Worm (Caenorhabditis elegans) whole organism, L2 larva: ENCODE data around the gene F16B12.1.

ENCODE experiments used
- C34F6.9 ChIP-seq: fragments of 150-350 bp; optimal IDR thresholded peaks from 2 replicates; lab custom pipeline; 2014; ENCODE audit warnings: missing biosample characterization, missing genetic modification characterization
- F13H6.1 ChIP-seq: sonication (generic microtip); optimal IDR thresholded peaks from 2 replicates; lab custom pipeline; 2016; ENCODE audit warnings: missing genetic modification characterization, missing compliant biosample characterization
- ZK546.5 ChIP-seq: sonication (generic microtip); optimal IDR thresholded peaks from 2 replicates; lab custom pipeline; 2017; ENCODE audit warnings: missing biosample characterization, missing genetic modification characterization
- alr-1 ChIP-seq: fragments of 150-350 bp; optimal IDR thresholded peaks from 2 replicates; lab custom pipeline; 2014; ENCODE audit warnings: missing biosample characterization, missing genetic modification characterization
- aly-2 ChIP-seq: fragments of 150-350 bp; optimal IDR thresholded peaks from 2 replicates; lab custom pipeline; 2014; ENCODE audit warnings: missing biosample characterization, missing genetic modification characterization
- blmp-1 ChIP-seq: sonication (generic microtip); optimal IDR thresholded peaks from 2 replicates; lab custom pipeline; 2017; ENCODE audit warnings: missing genetic modification characterization, mild to moderate bottlenecking, missing compliant biosample characterization, antibody characterized with exemption, moderate library complexity; ENCODE audit not compliant: insufficient read depth
- ceh-16 ChIP-seq: fragments of 150-350 bp; optimal IDR thresholded peaks from 2 replicates; lab custom pipeline; 2014; ENCODE audit warnings: missing biosample characterization, missing genetic modification characterization
- ceh-82 ChIP-seq: fragments of 150-350 bp; optimal IDR thresholded peaks from 2 replicates; lab custom pipeline; 2014; ENCODE audit warnings: missing biosample characterization, missing genetic modification characterization
- crh-2 ChIP-seq: sonication (generic microtip); optimal IDR thresholded peaks from 2 replicates; lab custom pipeline; 2017; ENCODE audit warnings: missing biosample characterization, missing genetic modification characterization
- dmd-4 ChIP-seq: sonication (generic microtip); optimal IDR thresholded peaks from 2 replicates; lab custom pipeline; 2017; ENCODE audit warnings: missing biosample characterization, missing genetic modification characterization
- egl-27 ChIP-seq: sonication (generic microtip); optimal IDR thresholded peaks from 3 replicates; lab custom pipeline; 2017; ENCODE audit warnings: missing biosample characterization, missing genetic modification reagents, missing genetic modification characterization
- elt-1 ChIP-seq: fragments of 150-350 bp; optimal IDR thresholded peaks from 2 replicates; lab custom pipeline; 2014; ENCODE audit warnings: missing biosample characterization, missing genetic modification characterization
- elt-3 ChIP-seq: sonication (generic microtip); optimal IDR thresholded peaks from 2 replicates; lab custom pipeline; 2017; ENCODE audit warnings: missing biosample characterization, missing genetic modification characterization
- fos-1 ChIP-seq: fragments of 150-350 bp; optimal IDR thresholded peaks from 2 replicates; lab custom pipeline; 2014; ENCODE audit warnings: missing biosample characterization, missing genetic modification characterization
- gmeb-1 ChIP-seq: fragments of 150-350 bp; optimal IDR thresholded peaks from 2 replicates; lab custom pipeline; 2014; ENCODE audit warnings: missing biosample characterization, missing genetic modification characterization
- lin-11 ChIP-seq: fragments of 150-350 bp; sonication (generic microtip); optimal IDR thresholded peaks from 2 replicates; lab custom pipeline; 2014; ENCODE audit warnings: missing biosample characterization, missing genetic modification characterization, inconsistent platforms, mixed read lengths
- lin-13 ChIP-seq: fragments of 150-350 bp; optimal IDR thresholded peaks from 2 replicates; lab custom pipeline; 2014; ENCODE audit warnings: missing biosample characterization, missing genetic modification reagents, missing genetic modification characterization
- lin-39 ChIP-seq: fragments of 150-350 bp; optimal IDR thresholded peaks from 2 replicates; lab custom pipeline; 2014; ENCODE audit warnings: missing biosample characterization, missing genetic modification reagents, missing genetic modification characterization
- lsy-2 ChIP-seq, 2 experiments: fragments of 150-350 bp in 1 of 2; sonication (generic microtip) in 1 of 2; optimal IDR thresholded peaks; 2 replicates each; lab custom pipeline; 2014 to 2017; ENCODE audit warnings: missing biosample characterization in 2 of 2, missing genetic modification characterization in 2 of 2
- mab-5 ChIP-seq: fragments of 150-350 bp; optimal IDR thresholded peaks from 2 replicates; lab custom pipeline; 2014; ENCODE audit warnings: missing biosample characterization, missing genetic modification characterization
- mbf-1 ChIP-seq: sonication (generic microtip); optimal IDR thresholded peaks from 2 replicates; lab custom pipeline; 2017; ENCODE audit warnings: missing biosample characterization, missing genetic modification characterization
- mdl-1 ChIP-seq, 2 experiments: fragments of 150-350 bp in 1 of 2; sonication (generic microtip) in 1 of 2; optimal IDR thresholded peaks; 2 replicates each; lab custom pipeline; 2017; ENCODE audit warnings: missing biosample characterization in 2 of 2, missing genetic modification characterization in 2 of 2
- nhr-10 ChIP-seq: sonication (generic microtip); optimal IDR thresholded peaks from 2 replicates; lab custom pipeline; 2017; ENCODE audit warnings: missing biosample characterization, missing genetic modification characterization
- nhr-129 ChIP-seq: fragments of 150-350 bp; optimal IDR thresholded peaks from 2 replicates; lab custom pipeline; 2014; ENCODE audit warnings: missing biosample characterization, missing genetic modification characterization
- nhr-21 ChIP-seq: fragments of 150-350 bp; optimal IDR thresholded peaks from 2 replicates; lab custom pipeline; 2014; ENCODE audit warnings: missing biosample characterization, missing genetic modification characterization
- nhr-23 ChIP-seq: fragments of 150-350 bp; optimal IDR thresholded peaks from 2 replicates; lab custom pipeline; 2014; ENCODE audit warnings: missing biosample characterization, missing genetic modification reagents, missing genetic modification characterization
- nhr-237 ChIP-seq: fragments of 150-350 bp; optimal IDR thresholded peaks from 2 replicates; lab custom pipeline; 2014; ENCODE audit warnings: missing biosample characterization, missing genetic modification characterization
- nhr-25 ChIP-seq: fragments of 150-350 bp; sonication (generic microtip); optimal IDR thresholded peaks from 3 replicates; lab custom pipeline; 2014; ENCODE audit warnings: missing biosample characterization, missing genetic modification characterization
- nhr-6 ChIP-seq: fragments of 150-350 bp; optimal IDR thresholded peaks from 2 replicates; lab custom pipeline; 2014; ENCODE audit warnings: missing biosample characterization, missing genetic modification characterization
- nhr-77 ChIP-seq: fragments of 150-350 bp; optimal IDR thresholded peaks from 2 replicates; lab custom pipeline; 2014; ENCODE audit warnings: missing biosample characterization, missing genetic modification characterization
- peb-1 ChIP-seq: fragments of 150-350 bp; optimal IDR thresholded peaks from 2 replicates; lab custom pipeline; 2014; ENCODE audit warnings: missing biosample characterization, missing genetic modification characterization
- sem-4 ChIP-seq: fragments of 150-350 bp; optimal IDR thresholded peaks from 2 replicates; lab custom pipeline; 2014; ENCODE audit warnings: missing biosample characterization, missing genetic modification reagents, missing genetic modification characterization
- skn-1 ChIP-seq: sonication (generic microtip); optimal IDR thresholded peaks from 2 replicates; lab custom pipeline; 2017; ENCODE audit warnings: missing biosample characterization, missing genetic modification characterization
- sma-3 ChIP-seq: sonication (generic microtip); optimal IDR thresholded peaks from 2 replicates; lab custom pipeline; 2016; ENCODE audit warnings: missing genetic modification reagents, missing genetic modification characterization, missing compliant biosample characterization
- sma-9 ChIP-seq, 2 experiments: fragments of 150-350 bp in 1 of 2; sonication (generic microtip) in 1 of 2; optimal IDR thresholded peaks; 2 replicates each; lab custom pipeline; 2014 to 2016; ENCODE audit warnings: missing genetic modification characterization in 2 of 2, mild to moderate bottlenecking in 1 of 2, missing biosample characterization in 1 of 2, missing compliant biosample characterization in 1 of 2, missing genetic modification reagents in 1 of 2, moderate library complexity in 1 of 2
- snpc-4 ChIP-seq: fragments of 150-350 bp; optimal IDR thresholded peaks from 2 replicates; lab custom pipeline; 2014; ENCODE audit warnings: missing biosample characterization, missing genetic modification characterization
- unc-39 ChIP-seq: fragments of 150-350 bp; optimal IDR thresholded peaks from 2 replicates; lab custom pipeline; 2014; ENCODE audit warnings: missing biosample characterization, missing genetic modification characterization
- unc-55 ChIP-seq: fragments of 150-350 bp; sonication (generic microtip); optimal IDR thresholded peaks from 3 replicates; lab custom pipeline; 2014; ENCODE audit warnings: missing biosample characterization, missing genetic modification reagents, missing genetic modification characterization
- zag-1 ChIP-seq: fragments of 150-350 bp; optimal IDR thresholded peaks from 2 replicates; lab custom pipeline; 2014; ENCODE audit warnings: missing biosample characterization, missing genetic modification characterization
- ztf-1 ChIP-seq: fragments of 200-800 bp; sonication (Bioruptor generic); conservative IDR thresholded peaks from 2 replicates; pipeline ENCODE4 v1.3.6; 2022; ENCODE audit warnings: missing genetic modification characterization, missing compliant biosample characterization
- ztf-11 ChIP-seq: sonication (generic microtip); optimal IDR thresholded peaks from 2 replicates; lab custom pipeline; 2017; ENCODE audit warnings: missing biosample characterization, missing genetic modification characterization
- ztf-4 ChIP-seq: fragments of 150-350 bp; optimal IDR thresholded peaks from 2 replicates; lab custom pipeline; 2014; ENCODE audit warnings: missing biosample characterization, missing genetic modification characterization

Gene F16B12.1

ce11 chrX:14090089-14090488 lies 4.8 kb downstream of the F16B12.1 start, which contains the start of gene dsl-4:
Gene dsl-4, plus strand, starts transcription at chrX:14090389.
- TF ChIP-seq skn-1 (no peak), nhr-25 (tag; lab: Kevin White, UChicago) (no peak), zag-1 (tag; lab: Kevin White, UChicago) (no peak), egl-27 (tag; lab: Kevin White, UChicago) (no peak), lsy-2 (tag; optimal IDR thresholded peaks at IDR 0.05; lab: Kevin White, UChicago) (no peak), mbf-1 (tag; lab: Kevin White, UChicago) (no peak), nhr-77 (tag; lab: Kevin White, UChicago) (no peak), nhr-23 (tag; lab: Kevin White, UChicago) (no peak), blmp-1 (tag; lab: Kevin White, UChicago) (no peak), ceh-82 (tag; lab: Kevin White, UChicago) (no peak), fos-1 (no peak), unc-55 (GFP tag; lab: Kevin White, UChicago) (no peak), elt-3 (tag; lab: Kevin White, UChicago) (no peak), ZK546.5 (tag; lab: Kevin White, UChicago) (no peak), nhr-21 (tag; lab: Kevin White, UChicago) (no peak)

- TF ChIP-seq nhr-237 (tag; lab: Kevin White, UChicago): no peak
Observed at ce11 chrX:14090990-14091389, 5.7 kb downstream of the F16B12.1 start.

ce11 chrX:14098618-14099118 lies 13.4 kb downstream of the F16B12.1 start, which contains the start of gene F16B12.4:
Gene F16B12.4, minus strand, starts transcription at chrX:14098668.
- no peak for TF ChIP-seq C34F6.9 (tag; lab: Kevin White, UChicago)

- TF ChIP-seq nhr-10 (tag; lab: Kevin White, UChicago) (peak; percentile 31), lin-11 (tag; lab: Kevin White, UChicago) (peak; percentile 80), unc-39 (tag; lab: Kevin White, UChicago) (no peak), lin-39 (tag; lab: Kevin White, UChicago) (no peak), lin-13 (peak; percentile 85), gmeb-1 (tag; lab: Kevin White, UChicago) (peak; percentile 82), sma-9 (GFP tag; optimal IDR thresholded peaks at IDR 0.05; lab: Kevin White, UChicago) (peak; percentile 56), sma-9 (tag; optimal IDR thresholded peaks at IDR 0.05; lab: Kevin White, UChicago) (no peak), peb-1 (no peak), nhr-237 (tag; lab: Kevin White, UChicago) (no peak), nhr-21 (tag; lab: Kevin White, UChicago) (peak; percentile 71), skn-1 (no peak), zag-1 (tag; lab: Kevin White, UChicago) (no peak), alr-1 (tag; lab: Kevin White, UChicago) (no peak), ztf-1 (GFP tag; lab: Robert Waterston, UW) (no peak), elt-1 (no peak), F13H6.1 (tag; lab: Kevin White, UChicago) (peak; percentile 70), snpc-4 (tag; lab: Kevin White, UChicago) (peak; percentile 14), crh-2 (tag; lab: Kevin White, UChicago) (peak; percentile 82), nhr-6 (tag; lab: Kevin White, UChicago) (no peak), ZK546.5 (tag; lab: Kevin White, UChicago) (no peak), ztf-11 (no peak), nhr-129 (tag; lab: Kevin White, UChicago) (peak; percentile 86), blmp-1 (tag; lab: Kevin White, UChicago) (no peak), lsy-2 (tag; optimal IDR thresholded peaks at IDR 0.05; lab: Kevin White, UChicago) (peak; percentile 38 to 84), unc-55 (GFP tag; lab: Kevin White, UChicago) (peak; percentile 89), mdl-1 (tag; optimal IDR thresholded peaks at IDR 0.05; lab: Kevin White, UChicago) (no peak), nhr-25 (tag; lab: Kevin White, UChicago) (peak; percentile 73), dmd-4 (no peak), fos-1 (peak; percentile 62), nhr-77 (tag; lab: Kevin White, UChicago) (no peak), nhr-23 (tag; lab: Kevin White, UChicago) (no peak), aly-2 (tag; lab: Kevin White, UChicago) (no peak), egl-27 (tag; lab: Kevin White, UChicago) (peak; percentile 56), C34F6.9 (tag; lab: Kevin White, UChicago) (peak; percentile 91), sma-3 (GFP tag; lab: Kevin White, UChicago) (peak; percentile 67), ztf-4 (tag; lab: Kevin White, UChicago) (no peak), ceh-16 (no peak), mab-5 (tag; lab: Kevin White, UChicago) (peak; percentile 59), sem-4 (tag; lab: Kevin White, UChicago) (peak; percentile 61)
- TF ChIP-seq, all 48 proteins: peak for 19
Observed at ce11 chrX:14101986-14102385, 16.7 kb downstream of the F16B12.1 start, which contains the start of gene F16B12.6. Gene F16B12.6, plus strand, starts transcription at chrX:14102316.
